Worm (Caenorhabditis elegans) whole organism, mixed stage, embryonic: ENCODE measurements around the gene gid-2.

Source experiments
- blmp-1 ChIP-seq: fragments of 150-350 bp; optimal IDR thresholded peaks from 2 replicates; lab custom pipeline; 2014; ENCODE audit warnings: missing biosample characterization, missing genetic modification characterization
- cnd-1 ChIP-seq: fragments of 200-800 bp; sonication (Bioruptor generic); optimal IDR thresholded peaks from 2 replicates; lab custom pipeline; 2018; ENCODE audit warnings: mild to moderate bottlenecking, missing genetic modification characterization, missing compliant biosample characterization
- elt-1 ChIP-seq: sonication (generic microtip); optimal IDR thresholded peaks from 2 replicates; lab custom pipeline; 2017; ENCODE audit warnings: missing genetic modification characterization, mild to moderate bottlenecking, missing compliant biosample characterization, antibody characterized with exemption, moderate library complexity, borderline replicate concordance; ENCODE audit not compliant: insufficient read depth
- elt-3 ChIP-seq: fragments of 150-350 bp; optimal IDR thresholded peaks from 2 replicates; lab custom pipeline; 2014; ENCODE audit warnings: missing biosample characterization, missing genetic modification characterization
- lin-13 ChIP-seq: fragments of 150-350 bp; optimal IDR thresholded peaks from 2 replicates; lab custom pipeline; 2014; ENCODE audit warnings: missing biosample characterization, missing genetic modification characterization
- lin-32 ChIP-seq: fragments of 200-800 bp; sonication (Bioruptor generic); optimal IDR thresholded peaks from 2 replicates; lab custom pipeline; 2018; ENCODE audit warnings: mild to moderate bottlenecking, missing genetic modification characterization, missing compliant biosample characterization
- lsy-2 ChIP-seq: fragments of 150-350 bp; optimal IDR thresholded peaks from 2 replicates; lab custom pipeline; 2014; ENCODE audit warnings: missing biosample characterization, missing genetic modification characterization
- mep-1 ChIP-seq: fragments of 150-350 bp; optimal IDR thresholded peaks from 2 replicates; lab custom pipeline; 2017; ENCODE audit warnings: missing biosample characterization, missing genetic modification reagents, missing genetic modification characterization, inconsistent platforms
- nhr-237 ChIP-seq: fragments of 150-350 bp; optimal IDR thresholded peaks from 2 replicates; lab custom pipeline; 2014; ENCODE audit warnings: missing biosample characterization, missing genetic modification characterization
- nhr-28 ChIP-seq: fragments of 150-350 bp; optimal IDR thresholded peaks from 2 replicates; lab custom pipeline; 2014; ENCODE audit warnings: missing biosample characterization, missing genetic modification characterization
- nhr-76 ChIP-seq: sonication (generic microtip); optimal IDR thresholded peaks from 2 replicates; lab custom pipeline; 2017; ENCODE audit warnings: missing biosample characterization, missing genetic modification characterization
- pha-4 ChIP-seq: fragments of 150-350 bp; optimal IDR thresholded peaks from 2 replicates; lab custom pipeline; 2018; ENCODE audit warnings: missing biosample characterization, missing genetic modification reagents, missing genetic modification characterization
- snpc-4 ChIP-seq: fragments of 150-350 bp; optimal IDR thresholded peaks from 2 replicates; lab custom pipeline; 2014; ENCODE audit warnings: missing biosample characterization, missing genetic modification characterization
- unc-62 ChIP-seq: fragments of 150-350 bp; optimal IDR thresholded peaks from 2 replicates; lab custom pipeline; 2014; ENCODE audit warnings: missing biosample characterization, missing genetic modification reagents, missing genetic modification characterization

DNA sequence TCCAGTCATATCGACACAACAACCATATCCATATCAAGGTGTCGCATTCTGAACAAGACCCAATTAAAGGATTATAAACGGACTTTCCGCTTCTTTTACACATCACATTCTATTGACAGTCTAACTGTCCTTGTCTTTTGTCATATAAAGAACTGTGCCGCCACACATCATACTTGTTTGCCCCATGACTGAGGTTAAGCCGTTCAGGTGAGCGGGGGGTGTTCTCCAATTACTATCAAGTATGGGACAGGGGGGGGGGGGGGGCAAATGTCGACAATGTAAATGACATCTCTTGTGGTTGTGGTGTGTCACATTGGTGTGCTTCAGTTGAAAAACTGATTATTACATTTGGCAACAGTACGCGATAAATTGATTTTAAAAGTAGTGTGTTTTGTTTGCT lies 5.0 kb downstream of the gid-2 start:
- no peak for TF ChIP-seq nhr-28
- no peak for TF ChIP-seq mep-1 (tag; lab: Kevin White, UChicago)
- TF ChIP-seq snpc-4 (tag; lab: Kevin White, UChicago): no peak
- no peak for TF ChIP-seq lin-32 (GFP tag; lab: Kevin White, UChicago)
- TF ChIP-seq cnd-1 (tag; lab: Kevin White, UChicago): no peak
- TF ChIP-seq nhr-237 (tag; lab: Kevin White, UChicago): no peak
- no peak for TF ChIP-seq blmp-1 (tag; lab: Kevin White, UChicago)
- no peak for TF ChIP-seq unc-62 (GFP tag; lab: Kevin White, UChicago)
- TF ChIP-seq elt-1 (tag; lab: Kevin White, UChicago): no peak
- no peak for TF ChIP-seq elt-3 (tag; lab: Kevin White, UChicago)
- TF ChIP-seq pha-4 (tag; lab: Kevin White, UChicago): no peak
- no peak for TF ChIP-seq nhr-76
- TF ChIP-seq lsy-2 (tag; lab: Kevin White, UChicago): no peak
- no peak for TF ChIP-seq lin-13
